Worm (Caenorhabditis elegans): Measurements from ENCODE around the gene exc-15.

DNA sequence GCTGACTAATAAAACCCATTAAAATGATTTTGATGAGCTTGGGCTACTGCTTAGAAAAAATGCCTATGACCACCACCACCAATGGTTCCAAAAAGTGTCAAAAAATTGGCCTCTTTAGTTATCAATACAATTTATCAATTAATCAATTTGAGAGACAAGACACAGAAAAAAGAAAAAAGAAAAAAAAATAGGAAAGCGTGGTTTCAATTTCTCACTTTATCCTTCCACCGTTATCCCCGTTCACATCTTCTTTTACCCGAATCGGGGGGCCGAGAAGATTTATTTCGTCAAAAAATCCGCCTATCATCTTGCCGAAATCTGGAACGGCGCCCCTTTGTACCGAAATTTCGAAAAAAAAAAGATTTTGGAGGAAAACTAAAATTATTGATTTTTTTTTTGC, 17.4 kb downstream of the exc-15 start:
- TF ChIP-seq tab-1 (GFP tag; IDR thresholded peaks at IDR 0.05) (no peak), klf-2 (GFP tag; conservative IDR thresholded peaks at IDR 0.05) (no peak), flt-1 (GFP tag; IDR thresholded peaks at IDR 0.05) (no peak), ztf-29 (GFP tag; IDR thresholded peaks at IDR 0.05) (no peak), ref-1 (GFP tag; conservative IDR thresholded peaks at IDR 0.05) (no peak)
